Worm (Caenorhabditis elegans): Measurements from ENCODE around the gene cct-3.

ce11 chrII:2233240-2233639, at the start of gene cct-3:
- no peak for TF ChIP-seq ztf-11 (tag; optimal IDR thresholded peaks at IDR 0.05)
- no peak for TF ChIP-seq nhr-237 (tag; optimal IDR thresholded peaks at IDR 0.05)
- no peak for TF ChIP-seq nhr-28 (tag; optimal IDR thresholded peaks at IDR 0.05)
- TF ChIP-seq C16A3.4 (tag; optimal IDR thresholded peaks at IDR 0.05): no peak
- TF ChIP-seq ama-1 (optimal IDR thresholded peaks at IDR 0.05): no peak
- TF ChIP-seq ceh-8 (GFP tag; optimal IDR thresholded peaks at IDR 0.05): no peak
- no peak for TF ChIP-seq nhr-12 (tag; optimal IDR thresholded peaks at IDR 0.05)
- no peak for TF ChIP-seq mdl-1 (tag; optimal IDR thresholded peaks at IDR 0.05)
- no peak for TF ChIP-seq snpc-4 (tag; optimal IDR thresholded peaks at IDR 0.05)
- no peak for TF ChIP-seq mef-2 (tag; optimal IDR thresholded peaks at IDR 0.05)
- TF ChIP-seq elt-2 (tag; optimal IDR thresholded peaks at IDR 0.05): no peak
- no peak for TF ChIP-seq nhr-77 (tag; optimal IDR thresholded peaks at IDR 0.05)
- TF ChIP-seq fos-1 (tag; optimal IDR thresholded peaks at IDR 0.05): no peak
- TF ChIP-seq lir-3 (tag; optimal IDR thresholded peaks at IDR 0.05; ENCODE audit: poor library complexity): no peak

Data from whole organism, L1 larva.